Fruit fly (Drosophila melanogaster): Measurements from ENCODE around the gene mnd.
A peak's percentile ranks its signal among the peaks of the same experiment; 100 is the strongest.

mnd gene

dm6 chr3L:15009681-15010080 is 24.8 kb downstream of the mnd start (continued):
- TF ChIP-seq salr (GFP tag; optimal IDR thresholded peaks at IDR 0.05) (no peak), Sox14 (GFP tag; optimal IDR thresholded peaks at IDR 0.05) (no peak), fd85E (GFP tag; optimal IDR thresholded peaks at IDR 0.05) (no peak), Blimp-1 (GFP tag; optimal IDR thresholded peaks at IDR 0.05) (no peak), CG11902 (GFP tag; optimal IDR thresholded peaks at IDR 0.05) (no peak), CG31627 (GFP tag; optimal IDR thresholded peaks at IDR 0.05) (no peak), Eip93F (GFP tag; optimal IDR thresholded peaks at IDR 0.05) (no peak), CG11762 (GFP tag; optimal IDR thresholded peaks at IDR 0.05; ENCODE audit: insufficient read depth) (no peak), pdm3 (GFP tag; optimal IDR thresholded peaks at IDR 0.05) (no peak), achi (GFP tag; optimal IDR thresholded peaks at IDR 0.05) (peak; percentile 3), CG8119 (GFP tag; IDR thresholded peaks at IDR 0.05) (peak; percentile 30; the same call in 1 of the 3 replicates)

DNA sequence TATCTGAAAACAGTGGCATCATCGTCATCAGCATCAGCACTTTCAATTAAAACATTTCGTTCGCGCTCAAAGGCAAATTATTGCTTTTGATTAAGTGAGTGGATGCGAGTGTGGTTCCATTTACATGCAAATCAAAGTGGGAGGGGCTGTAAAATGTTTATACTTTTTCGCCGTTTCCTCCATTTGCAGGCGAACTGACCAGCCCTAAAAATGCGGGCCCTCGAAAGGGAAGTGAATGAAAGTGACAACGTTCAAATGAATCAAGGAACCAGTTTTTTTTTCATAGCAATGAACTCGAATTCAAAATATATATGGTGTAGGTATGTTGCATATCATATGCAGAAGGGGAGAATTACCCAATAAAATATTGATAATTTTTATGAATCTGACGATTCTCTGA is 25.7 kb downstream of the mnd start:
- TF ChIP-seq CG31627 (GFP tag; optimal IDR thresholded peaks at IDR 0.05) (no peak), CG8119 (GFP tag; IDR thresholded peaks at IDR 0.05) (no peak), Sox15 (GFP tag; optimal IDR thresholded peaks at IDR 0.05) (no peak), Lpt (GFP tag; optimal IDR thresholded peaks at IDR 0.05) (no peak), CG8632 (GFP tag; optimal IDR thresholded peaks at IDR 0.05) (no peak), salr (GFP tag; optimal IDR thresholded peaks at IDR 0.05) (no peak), cyc (GFP tag; optimal IDR thresholded peaks at IDR 0.05) (no peak), CG6854 (GFP tag; optimal IDR thresholded peaks at IDR 0.05) (no peak), CG3919 (GFP tag; optimal IDR thresholded peaks at IDR 0.05) (no peak), spab (GFP tag; optimal IDR thresholded peaks at IDR 0.05) (no peak), ss (GFP tag; optimal IDR thresholded peaks at IDR 0.05) (no peak), Blimp-1 (GFP tag; optimal IDR thresholded peaks at IDR 0.05) (peak; percentile 92), Eip78C (GFP tag) (peak; percentile 27), CG6276 (GFP tag; optimal IDR thresholded peaks at IDR 0.05) (no peak), CG6163 (GFP tag; IDR thresholded peaks at IDR 0.05) (no peak)

- no peak for TF ChIP-seq net (GFP tag; optimal IDR thresholded peaks at IDR 0.05)
- no peak for TF ChIP-seq CG9139 (GFP tag; optimal IDR thresholded peaks at IDR 0.05)
- TF ChIP-seq Lpt (GFP tag; optimal IDR thresholded peaks at IDR 0.05) = no peak
- no peak for TF ChIP-seq CG32006 (GFP tag; optimal IDR thresholded peaks at IDR 0.05)
- no peak for TF ChIP-seq OdsH (GFP tag; optimal IDR thresholded peaks at IDR 0.05)
- TF ChIP-seq CG34406 (GFP tag; optimal IDR thresholded peaks at IDR 0.05) = no peak
- TF ChIP-seq CG4318 (GFP tag; optimal IDR thresholded peaks at IDR 0.05) = no peak
- TF ChIP-seq Hr38 (GFP tag; optimal IDR thresholded peaks at IDR 0.05) = no peak
- no peak for TF ChIP-seq CG3032 (tag; optimal IDR thresholded peaks at IDR 0.05)
- TF ChIP-seq vri (GFP tag; optimal IDR thresholded peaks at IDR 0.05) = no peak
Observed at dm6 chr3L:15011142-15011541, 26.2 kb downstream of the mnd start.

- peak; percentile 64 for TF ChIP-seq CG16779 (tag; optimal IDR thresholded peaks at IDR 0.05)
- peak; percentile 82 for TF ChIP-seq CG3032 (tag; optimal IDR thresholded peaks at IDR 0.05)
- TF ChIP-seq CG11902 (GFP tag; optimal IDR thresholded peaks at IDR 0.05) = peak; percentile 34
- peak; percentile 41 for TF ChIP-seq Sox15 (GFP tag; optimal IDR thresholded peaks at IDR 0.05)
- peak; percentile 83 for TF ChIP-seq dsx (GFP tag; optimal IDR thresholded peaks at IDR 0.05; ENCODE audit: poor library complexity, severe bottlenecking)
- TF ChIP-seq Sox102F (GFP tag; optimal IDR thresholded peaks at IDR 0.05) = peak; percentile 33
- TF ChIP-seq fkh (GFP tag; optimal IDR thresholded peaks at IDR 0.05) = no peak
- peak; percentile 83 for TF ChIP-seq CG32006 (GFP tag; optimal IDR thresholded peaks at IDR 0.05)
- TF ChIP-seq dac (GFP tag; optimal IDR thresholded peaks at IDR 0.05) = no peak
- peak; percentile 64 for TF ChIP-seq CG1621 (tag; optimal IDR thresholded peaks at IDR 0.05)
- peak; percentile 55 for TF ChIP-seq lz (GFP tag; optimal IDR thresholded peaks at IDR 0.05)
- TF ChIP-seq acj6 (GFP tag; optimal IDR thresholded peaks at IDR 0.05) = peak; percentile 78
- peak; percentile 73 for TF ChIP-seq CG10669 (GFP tag; optimal IDR thresholded peaks at IDR 0.05)
- TF ChIP-seq CG3919 (GFP tag; optimal IDR thresholded peaks at IDR 0.05) = peak; percentile 66
- no peak for TF ChIP-seq fd85E (GFP tag; optimal IDR thresholded peaks at IDR 0.05)
- peak; percentile 86 for TF ChIP-seq Hr4 (GFP tag; optimal IDR thresholded peaks at IDR 0.05)
- TF ChIP-seq Eip93F (GFP tag; optimal IDR thresholded peaks at IDR 0.05) = no peak
- TF ChIP-seq net (GFP tag; optimal IDR thresholded peaks at IDR 0.05) = peak; percentile 77
- peak; percentile 94 for TF ChIP-seq Eip78C (GFP tag)
- peak; percentile 81 for TF ChIP-seq Gug (GFP tag; IDR thresholded peaks at IDR 0.05)
- peak; percentile 79 for TF ChIP-seq CG10631 (GFP tag; optimal IDR thresholded peaks at IDR 0.05)
- TF ChIP-seq Ets21C (GFP tag; optimal IDR thresholded peaks at IDR 0.05) = peak; percentile 25
- peak; percentile 54 for TF ChIP-seq fd59A (GFP tag; optimal IDR thresholded peaks at IDR 0.05)
Observed at dm6 chr3L:15011638-15012335, 26.9 kb downstream of the mnd start.

All from whole organism, prepupa.